Worm (Caenorhabditis elegans): ENCODE results near the gene fbxa-82.

ce11 chrV:15014164-15014563, 38.2 kb downstream of the fbxa-82 start, which contains the start of gene obr-2:
- TF ChIP-seq lin-13 (GFP tag; optimal IDR thresholded peaks at IDR 0.05): no peak
- TF ChIP-seq blmp-1 (tag; optimal IDR thresholded peaks at IDR 0.05): no peak
- TF ChIP-seq nhr-28 (tag; optimal IDR thresholded peaks at IDR 0.05): no peak
- TF ChIP-seq fkh-8 (tag; optimal IDR thresholded peaks at IDR 0.05): no peak
- TF ChIP-seq lsy-2 (tag; optimal IDR thresholded peaks at IDR 0.05): no peak
- TF ChIP-seq ama-1 (optimal IDR thresholded peaks at IDR 0.05): no peak
- TF ChIP-seq zag-1 (tag; optimal IDR thresholded peaks at IDR 0.05): no peak
- TF ChIP-seq pqm-1 (tag; optimal IDR thresholded peaks at IDR 0.05): no peak
- TF ChIP-seq nhr-19 (GFP tag; conservative IDR thresholded peaks at IDR 0.05): no peak
- TF ChIP-seq grh-1 (GFP tag; IDR thresholded peaks at IDR 0.05): no peak
- TF ChIP-seq C16A3.4 (tag; optimal IDR thresholded peaks at IDR 0.05): no peak
- TF ChIP-seq unc-130 (tag; optimal IDR thresholded peaks at IDR 0.05): no peak

Data from whole organism, L1 larva.